Fruit fly (Drosophila melanogaster) whole organism, embryonic: Measurements from ENCODE around the gene CG14947.

ENCODE experiments used
- ATbp ChIP-seq: fragments of 200-800 bp; sonication (Bioruptor generic); optimal IDR thresholded peaks from 2 replicates; lab custom pipeline; 2017; ENCODE audit warnings: missing biosample characterization, mild to moderate bottlenecking, missing genetic modification characterization, missing genetic modification reagents
- Asciz ChIP-seq: fragments of 200-800 bp; sonication (Bioruptor generic); optimal IDR thresholded peaks from 2 replicates; lab custom pipeline; 2017; ENCODE audit warnings: missing biosample characterization, mild to moderate bottlenecking, missing genetic modification characterization, missing genetic modification reagents
- CG10267 ChIP-seq: fragments of 200-800 bp; sonication (Bioruptor generic); optimal IDR thresholded peaks from 2 replicates; lab custom pipeline; 2018; ENCODE audit warnings: missing biosample characterization, mild to moderate bottlenecking, missing genetic modification characterization, moderate library complexity
- CG10979 ChIP-seq: fragments of 200-800 bp; sonication (Bioruptor generic); optimal IDR thresholded peaks from 2 replicates; lab custom pipeline; 2018; ENCODE audit warnings: missing biosample characterization, mild to moderate bottlenecking, missing genetic modification characterization, moderate library complexity
- CG12104 ChIP-seq: fragments of 200-800 bp; sonication (Bioruptor generic); optimal IDR thresholded peaks from 3 replicates; lab custom pipeline; 2016; ENCODE audit warnings: missing biosample characterization, missing genetic modification characterization
- CG12219 ChIP-seq: fragments of 200-800 bp; sonication (Bioruptor generic); optimal IDR thresholded peaks from 3 replicates; lab custom pipeline; 2018; ENCODE audit warnings: missing biosample characterization, mild to moderate bottlenecking, missing genetic modification characterization
- CG12391 ChIP-seq: fragments of 200-800 bp; sonication (Bioruptor generic); optimal IDR thresholded peaks from 3 replicates; lab custom pipeline; 2018; ENCODE audit warnings: missing biosample characterization, mild to moderate bottlenecking, missing genetic modification characterization, moderate library complexity
- CG13775 ChIP-seq: fragments of 200-800 bp; sonication (Bioruptor generic); optimal IDR thresholded peaks from 3 replicates; lab custom pipeline; 2017; ENCODE audit warnings: missing biosample characterization, mild to moderate bottlenecking, missing genetic modification characterization
- CG14014 ChIP-seq: fragments of 200-800 bp; sonication (Bioruptor generic); IDR thresholded peaks from 2 replicates; pipeline ENCODE4 v1.3.6; 2022; ENCODE audit warnings: missing biosample characterization, missing genetic modification characterization
- CG14441 ChIP-seq: fragments of 200-800 bp; sonication (Bioruptor generic); IDR thresholded peaks from 2 replicates; pipeline ENCODE4 v1.3.6; 2022; ENCODE audit warnings: missing biosample characterization, missing genetic modification characterization
- CG14710 ChIP-seq: fragments of 200-800 bp; sonication (Bioruptor generic); optimal IDR thresholded peaks from 3 replicates; lab custom pipeline; 2019; ENCODE audit warnings: missing biosample characterization, mild to moderate bottlenecking, missing genetic modification characterization, moderate library complexity
- CG15696 ChIP-seq: fragments of 200-800 bp; sonication (Bioruptor generic); optimal IDR thresholded peaks from 2 replicates; lab custom pipeline; 2019; ENCODE audit warnings: missing biosample characterization, mild to moderate bottlenecking, missing genetic modification characterization, moderate library complexity
- CG16815 ChIP-seq: fragments of 200-800 bp; sonication (Bioruptor generic); optimal IDR thresholded peaks from 3 replicates; lab custom pipeline; 2017; ENCODE audit warnings: missing biosample characterization, mild to moderate bottlenecking, missing genetic modification characterization
- CG17361 ChIP-seq: fragments of 200-800 bp; sonication (Bioruptor generic); IDR thresholded peaks from 3 replicates; pipeline ENCODE4 v1.3.6; 2022; ENCODE audit warnings: missing biosample characterization, missing genetic modification characterization
- CG17385 ChIP-seq: fragments of 200-800 bp; sonication (Bioruptor generic); optimal IDR thresholded peaks from 3 replicates; lab custom pipeline; 2018; ENCODE audit warnings: missing biosample characterization, mild to moderate bottlenecking, missing genetic modification characterization
- CG18262 ChIP-seq: fragments of 200-800 bp; optimal IDR thresholded peaks from 3 replicates; lab custom pipeline; 2019; ENCODE audit warnings: missing biosample characterization, mild to moderate bottlenecking, missing genetic modification characterization, moderate library complexity
- CG18476 ChIP-seq: fragments of 200-800 bp; sonication (Bioruptor generic); optimal IDR thresholded peaks from 2 replicates; lab custom pipeline; 2016; ENCODE audit warnings: missing biosample characterization, mild to moderate bottlenecking, missing genetic modification characterization
- CG2202 ChIP-seq: fragments of 200-800 bp; sonication (Bioruptor generic); optimal IDR thresholded peaks from 2 replicates; lab custom pipeline; 2018; ENCODE audit warnings: missing biosample characterization, mild to moderate bottlenecking, missing genetic modification characterization
- CG2712 ChIP-seq: fragments of 200-800 bp; optimal IDR thresholded peaks from 3 replicates; lab custom pipeline; 2019; ENCODE audit warnings: missing biosample characterization, mild to moderate bottlenecking, missing genetic modification characterization, moderate library complexity
- CG30403 ChIP-seq: fragments of 200-800 bp; sonication (Bioruptor generic); optimal IDR thresholded peaks from 3 replicates; lab custom pipeline; 2016; ENCODE audit warnings: missing biosample characterization, missing genetic modification characterization
- CG3163 ChIP-seq: fragments of 200-800 bp; sonication (Bioruptor generic); optimal IDR thresholded peaks from 3 replicates; lab custom pipeline; 2016; ENCODE audit warnings: missing biosample characterization, missing genetic modification characterization
- CG32767 ChIP-seq: fragments of 200-800 bp; sonication (Bioruptor generic); IDR thresholded peaks from 2 replicates; pipeline ENCODE4 v1.3.6; 2022; ENCODE audit warnings: missing biosample characterization, missing genetic modification characterization
- CG33557 ChIP-seq: fragments of 200-800 bp; sonication (Bioruptor generic); optimal IDR thresholded peaks from 2 replicates; lab custom pipeline; 2019; ENCODE audit warnings: missing biosample characterization, mild to moderate bottlenecking, missing genetic modification characterization, moderate library complexity
- CG6254 ChIP-seq: fragments of 200-800 bp; sonication (Bioruptor generic); optimal IDR thresholded peaks from 3 replicates; lab custom pipeline; 2017; ENCODE audit warnings: mild to moderate bottlenecking, missing biosample characterization, missing genetic modification reagents, missing genetic modification characterization
- CG7372 ChIP-seq: fragments of 200-800 bp; sonication (Bioruptor generic); IDR thresholded peaks from 2 replicates; pipeline ENCODE4 v1.3.6; 2022; ENCODE audit warnings: missing biosample characterization, missing genetic modification characterization
- CG7556 ChIP-seq: fragments of 200-800 bp; sonication (Bioruptor generic); optimal IDR thresholded peaks from 2 replicates; lab custom pipeline; 2017; ENCODE audit warnings: missing biosample characterization, mild to moderate bottlenecking, missing genetic modification characterization
- CG8089 ChIP-seq: fragments of 200-800 bp; sonication (Bioruptor generic); optimal IDR thresholded peaks from 3 replicates; lab custom pipeline; 2016; ENCODE audit warnings: missing biosample characterization, missing genetic modification characterization
- CG8924 ChIP-seq: fragments of 200-800 bp; optimal IDR thresholded peaks from 3 replicates; lab custom pipeline; 2019; ENCODE audit warnings: missing biosample characterization, mild to moderate bottlenecking, missing genetic modification characterization, moderate library complexity
- CoRest ChIP-seq: fragments of 200-800 bp; sonication (Bioruptor generic); optimal IDR thresholded peaks from 3 replicates; lab custom pipeline; 2018; ENCODE audit warnings: missing biosample characterization, mild to moderate bottlenecking, missing genetic modification characterization, moderate library complexity
- Hmx ChIP-seq: fragments of 200-800 bp; sonication (Bioruptor generic); optimal IDR thresholded peaks from 2 replicates; lab custom pipeline; 2016; ENCODE audit warnings: missing biosample characterization, missing genetic modification characterization
- Hr3 ChIP-seq: fragments of 200-800 bp; sonication (Bioruptor generic); optimal IDR thresholded peaks from 3 replicates; lab custom pipeline; 2016; ENCODE audit warnings: missing biosample characterization, missing genetic modification characterization
- NK7.1 ChIP-seq: fragments of 200-800 bp; sonication (Bioruptor generic); optimal IDR thresholded peaks from 3 replicates; lab custom pipeline; 2016; ENCODE audit warnings: missing biosample characterization, missing genetic modification characterization
- Sox102F ChIP-seq: fragments of 200-800 bp; sonication (Bioruptor generic); optimal IDR thresholded peaks from 2 replicates; lab custom pipeline; 2018; ENCODE audit warnings: missing biosample characterization, mild to moderate bottlenecking, missing genetic modification characterization, moderate library complexity
- Taf1 ChIP-seq: fragments of 200-800 bp; sonication (Bioruptor generic); IDR thresholded peaks from 2 replicates; pipeline ENCODE4 v1.3.6; 2022; ENCODE audit warnings: missing biosample characterization, missing genetic modification characterization
- ac ChIP-seq: fragments of 200-800 bp; sonication (Bioruptor generic); optimal IDR thresholded peaks from 3 replicates; lab custom pipeline; 2017; ENCODE audit warnings: missing biosample characterization, mild to moderate bottlenecking, missing genetic modification characterization
- cad ChIP-seq: fragments of >200 bp; optimal IDR thresholded peaks from 2 replicates; lab custom pipeline; 2017; ENCODE audit warnings: missing biosample characterization, missing genetic modification characterization
- chinmo ChIP-seq: fragments of 200-800 bp; sonication (Bioruptor generic); IDR thresholded peaks from 4 replicates; pipeline ENCODE4 v1.3.6; 2022; ENCODE audit warnings: missing biosample characterization, missing genetic modification characterization; ENCODE audit not compliant: partially characterized antibody
- corto ChIP-seq: fragments of 200-800 bp; sonication (Bioruptor generic); optimal IDR thresholded peaks from 2 replicates; lab custom pipeline; 2016; ENCODE audit warnings: missing biosample characterization, mild to moderate bottlenecking, missing genetic modification characterization, moderate library complexity
- croc ChIP-seq: fragments of 200-800 bp; sonication (Bioruptor generic); conservative IDR thresholded peaks from 3 replicates; pipeline ENCODE4 v1.3.6; 2022; ENCODE audit warnings: missing biosample characterization, missing genetic modification characterization
- cwo ChIP-seq: fragments of 200-800 bp; sonication (Bioruptor generic); optimal IDR thresholded peaks from 3 replicates; lab custom pipeline; 2017; ENCODE audit warnings: missing biosample characterization, missing genetic modification characterization, mild to moderate bottlenecking, moderate library complexity, missing genetic modification reagents
- dmrt11E ChIP-seq: fragments of 200-800 bp; sonication (Bioruptor generic); optimal IDR thresholded peaks from 3 replicates; lab custom pipeline; 2018; ENCODE audit warnings: missing biosample characterization, mild to moderate bottlenecking, missing genetic modification characterization, moderate library complexity
- grau ChIP-seq: fragments of 200-800 bp; optimal IDR thresholded peaks from 3 replicates; lab custom pipeline; 2019; ENCODE audit warnings: missing biosample characterization, mild to moderate bottlenecking, missing genetic modification characterization, moderate library complexity
- gsb-n ChIP-seq: fragments of 200-800 bp; sonication (Bioruptor generic); optimal IDR thresholded peaks from 3 replicates; lab custom pipeline; 2018; ENCODE audit warnings: missing biosample characterization, mild to moderate bottlenecking, missing genetic modification characterization
- ken ChIP-seq: fragments of 200-800 bp; sonication (Bioruptor generic); IDR thresholded peaks from 3 replicates; pipeline ENCODE4 v1.3.6; 2022; ENCODE audit warnings: missing biosample characterization, missing genetic modification characterization
- nerfin-1 ChIP-seq: fragments of 200-800 bp; sonication (Bioruptor generic); optimal IDR thresholded peaks from 3 replicates; lab custom pipeline; 2019; ENCODE audit warnings: missing biosample characterization, mild to moderate bottlenecking, missing genetic modification characterization, moderate library complexity
- nmo ChIP-seq: fragments of 200-800 bp; sonication (Bioruptor generic); optimal IDR thresholded peaks from 2 replicates; lab custom pipeline; 2018; ENCODE audit warnings: missing biosample characterization, mild to moderate bottlenecking, missing genetic modification characterization, moderate library complexity
- pfk ChIP-seq: fragments of 200-800 bp; sonication (Bioruptor generic); optimal IDR thresholded peaks from 2 replicates; lab custom pipeline; 2018; ENCODE audit warnings: missing biosample characterization, mild to moderate bottlenecking, missing genetic modification characterization, moderate library complexity
- phol ChIP-seq: fragments of 200-800 bp; sonication (Bioruptor generic); optimal IDR thresholded peaks from 3 replicates; lab custom pipeline; 2018; ENCODE audit warnings: missing biosample characterization, mild to moderate bottlenecking, missing genetic modification characterization, moderate library complexity
- slou ChIP-seq: fragments of 200-800 bp; sonication (Bioruptor generic); optimal IDR thresholded peaks from 3 replicates; lab custom pipeline; 2016; ENCODE audit warnings: missing biosample characterization, missing genetic modification characterization

CG14947 gene

dm6 chr2L:12065683-12066386 lies 10.1 kb upstream of the CG14947 start (continued):
- TF ChIP-seq CG12219 (GFP tag; lab: Kevin White, UChicago) (no peak), Hr3 (GFP tag; lab: Kevin White, UChicago) (peak; percentile 24), CG16815 (GFP tag; lab: Kevin White, UChicago) (peak; percentile 33), nerfin-1 (peak; percentile 47), CG7556 (GFP tag; lab: Kevin White, UChicago) (peak; percentile 38), CG32767 (no peak), CG18476 (GFP tag; lab: Kevin White, UChicago) (peak; percentile 92), CG2202 (tag; lab: Kevin White, UChicago) (peak; percentile 28), CG14014 (GFP tag; lab: Robert Waterston, UW) (no peak), CG12104 (no peak), ac (no peak), CG14710 (peak; percentile 71), CG8089 (GFP tag; lab: Kevin White, UChicago) (no peak), NK7.1 (GFP tag; lab: Kevin White, UChicago) (no peak), ken (GFP tag; lab: Robert Waterston, UW) (0 out of 3 replicates have a peak, but pooled peaks have one; percentile 8), CG18262 (peak; percentile 79), CG10979 (tag; lab: Kevin White, UChicago) (peak; percentile 82), CG14441 (GFP tag; lab: Robert Waterston, UW) (no peak), Sox102F (GFP tag; lab: Kevin White, UChicago) (peak; percentile 57), CG33557 (GFP tag; lab: Kevin White, UChicago) (peak; percentile 78), dmrt11E (tag; lab: Kevin White, UChicago) (peak; percentile 83), CG17361 (GFP tag; lab: Robert Waterston, UW) (peak; percentile 63), slou (no peak), CG13775 (GFP tag; lab: Kevin White, UChicago) (peak; percentile 12), Hmx (GFP tag; lab: Kevin White, UChicago) (no peak), pfk (GFP tag; lab: Kevin White, UChicago) (no peak), gsb-n (tag; lab: Kevin White, UChicago) (peak; percentile 72), CG8924 (tag; lab: Kevin White, UChicago) (peak; percentile 53), CoRest (tag; lab: Kevin White, UChicago) (peak; percentile 48), CG15696 (tag; lab: Kevin White, UChicago) (peak; percentile 87), CG3163 (GFP tag; lab: Kevin White, UChicago) (peak; percentile 71), chinmo (no peak), cwo (GFP tag; lab: Kevin White, UChicago) (no peak), cad (GFP tag; lab: Kevin White, UChicago) (peak; percentile 53), CG10267 (tag; lab: Kevin White, UChicago) (peak; percentile 64), CG6254 (peak; percentile 69), CG12391 (tag; lab: Kevin White, UChicago) (peak; percentile 58), CG17385 (GFP tag; lab: Kevin White, UChicago) (peak; percentile 9), grau (tag; lab: Kevin White, UChicago) (peak; percentile 45), nmo (GFP tag; lab: Kevin White, UChicago) (peak; percentile 69), ATbp (GFP tag; lab: Kevin White, UChicago) (peak; percentile 38), corto (GFP tag; lab: Kevin White, UChicago) (peak; percentile 15), Taf1 (no peak), CG30403 (GFP tag; lab: Kevin White, UChicago) (peak; percentile 11), phol (peak; percentile 68), croc (GFP tag; lab: Robert Waterston, UW) (peak; percentile 38; the same call in 1 of the 3 replicates), Asciz (GFP tag; lab: Kevin White, UChicago) (peak; percentile 27), CG7372 (no peak), CG2712 (tag; lab: Kevin White, UChicago) (peak; percentile 75)
